Fruit fly (Drosophila melanogaster) whole organism, embryonic: Measurements from ENCODE around the gene CCDC53.

Source experiments
- Asciz ChIP-seq: fragments of 200-800 bp; sonication (Bioruptor generic); optimal IDR thresholded peaks from 2 replicates; lab custom pipeline; 2017; ENCODE audit warnings: missing biosample characterization, mild to moderate bottlenecking, missing genetic modification characterization, missing genetic modification reagents
- B-H2 ChIP-seq: fragments of 200-800 bp; sonication (Bioruptor generic); optimal IDR thresholded peaks from 2 replicates; lab custom pipeline; 2018; ENCODE audit warnings: missing biosample characterization, mild to moderate bottlenecking, missing genetic modification characterization
- Bdp1 ChIP-seq: fragments of 200-800 bp; sonication (Bioruptor generic); optimal IDR thresholded peaks from 3 replicates; lab custom pipeline; 2016; ENCODE audit warnings: missing biosample characterization, missing genetic modification characterization
- CG10366 ChIP-seq: fragments of 200-800 bp; sonication (Bioruptor generic); IDR thresholded peaks from 2 replicates; pipeline ENCODE4 v1.3.6; 2022; ENCODE audit warnings: missing biosample characterization, missing genetic modification characterization
- CG10462 ChIP-seq: fragments of 200-800 bp; sonication (Bioruptor generic); optimal IDR thresholded peaks from 2 replicates; lab custom pipeline; 2016; ENCODE audit warnings: missing biosample characterization, missing genetic modification characterization
- CG1233 ChIP-seq: fragments of 200-800 bp; sonication (Bioruptor generic); optimal IDR thresholded peaks from 4 replicates; lab custom pipeline; 2018; ENCODE audit warnings: missing biosample characterization, mild to moderate bottlenecking, missing genetic modification characterization
- CG12659 ChIP-seq: fragments of 200-800 bp; sonication (Bioruptor generic); optimal IDR thresholded peaks from 3 replicates; lab custom pipeline; 2017; ENCODE audit warnings: mild to moderate bottlenecking, missing biosample characterization, missing genetic modification reagents, missing genetic modification characterization
- CG14441 ChIP-seq: fragments of 200-800 bp; sonication (Bioruptor generic); IDR thresholded peaks from 2 replicates; pipeline ENCODE4 v1.3.6; 2022; ENCODE audit warnings: missing biosample characterization, missing genetic modification characterization
- CG16779 ChIP-seq: fragments of 200-800 bp; sonication (Bioruptor generic); IDR thresholded peaks from 2 replicates; pipeline ENCODE4 v1.3.6; 2022; ENCODE audit warnings: missing biosample characterization, missing genetic modification characterization
- CG18619 ChIP-seq: fragments of 200-800 bp; sonication (Bioruptor generic); optimal IDR thresholded peaks from 3 replicates; lab custom pipeline; 2017; ENCODE audit warnings: missing biosample characterization, mild to moderate bottlenecking, missing genetic modification characterization
- CG32532 ChIP-seq: fragments of 200-800 bp; sonication (Bioruptor generic); IDR thresholded peaks from 2 replicates; pipeline ENCODE4 v1.3.6; 2022; ENCODE audit warnings: missing biosample characterization, missing genetic modification characterization
- CG33213 ChIP-seq: fragments of 200-800 bp; sonication (Bioruptor generic); optimal IDR thresholded peaks from 3 replicates; lab custom pipeline; 2016; ENCODE audit warnings: missing biosample characterization, missing genetic modification characterization
- CG4424 ChIP-seq: fragments of 200-800 bp; sonication (Bioruptor generic); optimal IDR thresholded peaks from 3 replicates; lab custom pipeline; 2016; ENCODE audit warnings: missing biosample characterization, missing genetic modification characterization
- CG4730 ChIP-seq: fragments of 200-800 bp; sonication (Bioruptor generic); IDR thresholded peaks from 2 replicates; pipeline ENCODE4 v1.3.6; 2022; ENCODE audit warnings: missing biosample characterization, missing genetic modification characterization
- CG5245 ChIP-seq: fragments of 200-800 bp; sonication (Bioruptor generic); optimal IDR thresholded peaks from 3 replicates; lab custom pipeline; 2016; ENCODE audit warnings: missing biosample characterization, missing genetic modification characterization
- CG6175 ChIP-seq: fragments of 200-800 bp; sonication (Bioruptor generic); IDR thresholded peaks from 3 replicates; pipeline ENCODE4 v1.3.6; 2022; ENCODE audit warnings: missing biosample characterization, missing genetic modification characterization
- CG8281 ChIP-seq: fragments of 200-800 bp; sonication (Bioruptor generic); optimal IDR thresholded peaks from 2 replicates; lab custom pipeline; 2018; ENCODE audit warnings: missing biosample characterization, mild to moderate bottlenecking, missing genetic modification characterization, moderate library complexity
- CG9817 ChIP-seq: fragments of 200-800 bp; sonication (Bioruptor generic); optimal IDR thresholded peaks from 2 replicates; lab custom pipeline; 2018; ENCODE audit warnings: missing biosample characterization, mild to moderate bottlenecking, missing genetic modification characterization, moderate library complexity
- CG9876 ChIP-seq: fragments of 200-800 bp; sonication (Bioruptor generic); optimal IDR thresholded peaks from 2 replicates; lab custom pipeline; 2016; ENCODE audit warnings: missing biosample characterization, missing genetic modification characterization
- CTCF ChIP-seq: fragments of 200-800 bp; sonication (Bioruptor generic); optimal IDR thresholded peaks from 2 replicates; lab custom pipeline; 2017; ENCODE audit warnings: missing biosample characterization, mild to moderate bottlenecking, missing genetic modification characterization, moderate library complexity
- Camta ChIP-seq: fragments of 200-800 bp; sonication (Bioruptor generic); optimal IDR thresholded peaks from 2 replicates; lab custom pipeline; 2016; ENCODE audit warnings: missing biosample characterization, missing genetic modification characterization
- CkIIα-i1 ChIP-seq: fragments of 200-800 bp; sonication (Bioruptor generic); IDR thresholded peaks from 2 replicates; pipeline ENCODE4 v1.3.6; 2022; ENCODE audit warnings: missing biosample characterization, missing genetic modification characterization
- Drgx ChIP-seq: fragments of 200-800 bp; sonication (Bioruptor generic); IDR thresholded peaks from 2 replicates; pipeline ENCODE4 v1.3.6; 2022; ENCODE audit warnings: missing biosample characterization, missing genetic modification characterization
- Elba2 ChIP-seq: fragments of 200-800 bp; sonication (Bioruptor generic); optimal IDR thresholded peaks from 3 replicates; lab custom pipeline; 2016; ENCODE audit warnings: missing biosample characterization, missing genetic modification characterization
- Hmr ChIP-seq: fragments of 200-800 bp; sonication (Bioruptor generic); optimal IDR thresholded peaks from 3 replicates; lab custom pipeline; 2017; ENCODE audit warnings: mild to moderate bottlenecking, missing biosample characterization, missing genetic modification reagents, missing genetic modification characterization
- Kr ChIP-seq: fragments of 200-800 bp; sonication (Bioruptor generic); optimal IDR thresholded peaks from 2 replicates; lab custom pipeline; 2017; ENCODE audit warnings: missing biosample characterization, mild to moderate bottlenecking, missing genetic modification characterization
- Max ChIP-seq: fragments of 200-800 bp; sonication (Bioruptor generic); optimal IDR thresholded peaks from 2 replicates; lab custom pipeline; 2016; ENCODE audit warnings: missing biosample characterization, mild to moderate bottlenecking, missing genetic modification characterization
- Neu2 ChIP-seq: fragments of 200-800 bp; sonication (Bioruptor generic); optimal IDR thresholded peaks from 3 replicates; lab custom pipeline; 2016; ENCODE audit warnings: missing biosample characterization, missing genetic modification characterization, borderline replicate concordance
- Ssrp ChIP-seq: fragments of 200-800 bp; sonication (Bioruptor generic); optimal IDR thresholded peaks from 2 replicates; lab custom pipeline; 2018; ENCODE audit warnings: missing biosample characterization, mild to moderate bottlenecking, missing genetic modification characterization, moderate library complexity
- TFAM ChIP-seq: fragments of 200-800 bp; sonication (Bioruptor generic); optimal IDR thresholded peaks from 2 replicates; lab custom pipeline; 2017; ENCODE audit warnings: missing biosample characterization, missing genetic modification characterization, inconsistent platforms
- YL-1 ChIP-seq: fragments of 200-800 bp; sonication (Bioruptor generic); optimal IDR thresholded peaks from 3 replicates; lab custom pipeline; 2017; ENCODE audit warnings: missing biosample characterization, mild to moderate bottlenecking, missing genetic modification characterization
- az2 ChIP-seq: fragments of 200-800 bp; sonication (Bioruptor generic); optimal IDR thresholded peaks from 3 replicates; lab custom pipeline; 2016; ENCODE audit warnings: missing biosample characterization, missing genetic modification characterization
- bbx ChIP-seq: fragments of 200-800 bp; sonication (Bioruptor generic); IDR thresholded peaks from 2 replicates; pipeline ENCODE4 v1.3.6; 2022; ENCODE audit warnings: missing biosample characterization, missing genetic modification characterization; ENCODE audit not compliant: partially characterized antibody
- bcd ChIP-seq: fragments of 200-800 bp; sonication (Bioruptor generic); optimal IDR thresholded peaks from 2 replicates; lab custom pipeline; 2017; ENCODE audit warnings: missing biosample characterization, mild to moderate bottlenecking, missing genetic modification characterization
- caup ChIP-seq: fragments of 200-800 bp; sonication (Bioruptor generic); optimal IDR thresholded peaks from 3 replicates; lab custom pipeline; 2017; ENCODE audit warnings: missing biosample characterization, mild to moderate bottlenecking, missing genetic modification characterization, moderate library complexity; ENCODE audit not compliant: severe bottlenecking
- eve ChIP-seq, 2 experiments: fragments of >200 bp; optimal IDR thresholded peaks; 2 replicates each; lab custom pipeline; 2017; ENCODE audit warnings: missing biosample characterization in 2 of 2, missing genetic modification characterization in 2 of 2
- eyg ChIP-seq: fragments of 200-800 bp; sonication (Bioruptor generic); optimal IDR thresholded peaks from 3 replicates; lab custom pipeline; 2016; ENCODE audit warnings: missing biosample characterization, missing genetic modification characterization
- gsb ChIP-seq: fragments of 200-800 bp; sonication (Bioruptor generic); IDR thresholded peaks from 2 replicates; pipeline ENCODE4 v1.3.6; 2022; ENCODE audit warnings: missing biosample characterization, missing genetic modification characterization
- hkb ChIP-seq, 2 experiments: fragments of 200-800 bp in 1 of 2; fragments of >200 bp in 1 of 2; sonication (Bioruptor generic) in 1 of 2; IDR thresholded peaks in 1 of 2; optimal IDR thresholded peaks in 1 of 2; 2 replicates each; pipeline versions ENCODE4 v1.3.6 to Lab custom; 2017 to 2022; ENCODE audit warnings: missing biosample characterization in 1 of 2, missing genetic modification characterization in 1 of 2
- ken ChIP-seq: fragments of 200-800 bp; sonication (Bioruptor generic); IDR thresholded peaks from 3 replicates; pipeline ENCODE4 v1.3.6; 2022; ENCODE audit warnings: missing biosample characterization, missing genetic modification characterization
- klu ChIP-seq: fragments of 200-800 bp; sonication (Bioruptor generic); IDR thresholded peaks from 2 replicates; pipeline ENCODE4 v1.3.6; 2022; ENCODE audit warnings: missing biosample characterization, missing genetic modification characterization
- p53 ChIP-seq: fragments of 200-800 bp; sonication (Bioruptor generic); optimal IDR thresholded peaks from 2 replicates; lab custom pipeline; 2016; ENCODE audit warnings: missing biosample characterization, missing genetic modification characterization
- pita ChIP-seq: fragments of 200-800 bp; sonication (Bioruptor generic); optimal IDR thresholded peaks from 2 replicates; lab custom pipeline; 2017; ENCODE audit warnings: missing biosample characterization, mild to moderate bottlenecking, missing genetic modification characterization
- ro ChIP-seq: fragments of 200-800 bp; sonication (Bioruptor generic); IDR thresholded peaks from 2 replicates; pipeline ENCODE4 v1.3.6; 2022; ENCODE audit warnings: missing biosample characterization, missing genetic modification characterization
- scrt ChIP-seq: fragments of 200-800 bp; sonication (Bioruptor generic); optimal IDR thresholded peaks from 2 replicates; lab custom pipeline; 2018; ENCODE audit warnings: missing biosample characterization, mild to moderate bottlenecking, missing genetic modification characterization, moderate library complexity
- sens-2 ChIP-seq: fragments of 200-800 bp; sonication (Bioruptor generic); IDR thresholded peaks from 2 replicates; pipeline ENCODE4 v1.3.6; 2022; ENCODE audit warnings: missing biosample characterization, missing genetic modification characterization
- sim ChIP-seq: fragments of 200-800 bp; sonication (Bioruptor generic); IDR thresholded peaks from 2 replicates; pipeline ENCODE4 v1.3.6; 2022; ENCODE audit warnings: missing biosample characterization, missing genetic modification characterization
- sima ChIP-seq: fragments of 200-800 bp; sonication (Bioruptor generic); optimal IDR thresholded peaks from 2 replicates; lab custom pipeline; 2016; ENCODE audit warnings: missing biosample characterization, missing genetic modification characterization
- slou ChIP-seq: fragments of 200-800 bp; sonication (Bioruptor generic); optimal IDR thresholded peaks from 3 replicates; lab custom pipeline; 2016; ENCODE audit warnings: missing biosample characterization, missing genetic modification characterization
- stc ChIP-seq: fragments of 200-800 bp; sonication (Bioruptor generic); IDR thresholded peaks from 2 replicates; pipeline ENCODE4 v1.3.6; 2022; ENCODE audit warnings: missing biosample characterization, missing genetic modification characterization
- tll ChIP-seq, 2 experiments: fragments of 200-800 bp in 1 of 2; fragments of >200 bp in 1 of 2; sonication (Bioruptor generic) in 1 of 2; optimal IDR thresholded peaks; 2 replicates each; lab custom pipeline; 2017 to 2019; ENCODE audit warnings: missing biosample characterization in 2 of 2, missing genetic modification characterization in 2 of 2, mild to moderate bottlenecking in 1 of 2, moderate library complexity in 1 of 2
- tup ChIP-seq: fragments of 200-800 bp; sonication (Bioruptor generic); optimal IDR thresholded peaks from 2 replicates; lab custom pipeline; 2016; ENCODE audit warnings: missing biosample characterization, mild to moderate bottlenecking, missing genetic modification characterization, moderate library complexity

The CCDC53 gene

dm6 chr2L:8034734-8035133 lies 6.2 kb upstream of the CCDC53 start (continued):
- TF ChIP-seq Bdp1, result peak; percentile 6
- TF ChIP-seq CG9876, result no peak
- TF ChIP-seq CG9817 (tag; lab: Kevin White, UChicago), result peak; percentile 31
- TF ChIP-seq CG5245 (GFP tag; lab: Kevin White, UChicago), result peak; percentile 39
- peak; percentile 20 for TF ChIP-seq eyg (GFP tag; lab: Kevin White, UChicago)
- TF ChIP-seq Kr (GFP tag; lab: Kevin White, UChicago), result no peak
- TF ChIP-seq eve (GFP tag; optimal IDR thresholded peaks at IDR 0.05; lab: Kevin White, UChicago), result no peak
- no peak for TF ChIP-seq CG8281 (tag; lab: Kevin White, UChicago)
- TF ChIP-seq slou (GFP tag; lab: Kevin White, UChicago), result no peak
- peak; percentile 2 for TF ChIP-seq CG10462 (GFP tag; lab: Kevin White, UChicago)
- peak; percentile 63 for TF ChIP-seq Hmr (GFP tag; lab: Kevin White, UChicago)
- TF ChIP-seq sim, result no peak
- no peak for TF ChIP-seq Neu2 (GFP tag; lab: Kevin White, UChicago)
- no peak for TF ChIP-seq YL-1 (GFP tag; lab: Kevin White, UChicago)
- TF ChIP-seq stc (GFP tag; lab: Robert Waterston, UW), result peak; percentile 69; the same call in 1 of the 2 replicates
- TF ChIP-seq gsb, result no peak
- TF ChIP-seq sens-2 (GFP tag; lab: Robert Waterston, UW), result no peak
- TF ChIP-seq scrt (GFP tag; lab: Kevin White, UChicago), result peak; percentile 38
- TF ChIP-seq bcd (GFP tag; lab: Kevin White, UChicago), result peak; percentile 32
- TF ChIP-seq p53, result no peak
- peak; percentile 53 for TF ChIP-seq caup
- TF ChIP-seq bbx, result no peak
- TF ChIP-seq az2, result peak; percentile 51
- TF ChIP-seq CG18619 (GFP tag; lab: Kevin White, UChicago), result peak; percentile 23
- peak; percentile 48 for TF ChIP-seq Camta
- TF ChIP-seq CG33213 (GFP tag; lab: Kevin White, UChicago), result no peak
- TF ChIP-seq tll (GFP tag; optimal IDR thresholded peaks at IDR 0.05; lab: Kevin White, UChicago), result no peak
- TF ChIP-seq pita, result no peak
- TF ChIP-seq sima (GFP tag; lab: Kevin White, UChicago), result no peak
- TF ChIP-seq klu (GFP tag; lab: Robert Waterston, UW), result no peak; the same call in 1 of the 2 replicates
- peak; percentile 50 for TF ChIP-seq CG1233 (GFP tag; lab: Kevin White, UChicago)
- no peak for TF ChIP-seq CG16779 (GFP tag; lab: Robert Waterston, UW)
- no peak for TF ChIP-seq hkb (optimal IDR thresholded peaks at IDR 0.05; lab: Kevin White, UChicago)
- peak; percentile 86 for TF ChIP-seq hkb (GFP tag; IDR thresholded peaks at IDR 0.05; lab: Robert Waterston, UW)
- no peak for TF ChIP-seq CG6175 (GFP tag; lab: Robert Waterston, UW)
- TF ChIP-seq Elba2 (GFP tag; lab: Kevin White, UChicago), result no peak
- TF ChIP-seq Drgx (GFP tag; lab: Robert Waterston, UW), result peak; percentile 71
- peak; percentile 42 for TF ChIP-seq CG12659 (GFP tag; lab: Kevin White, UChicago)
- peak; percentile 59; the same call in 1 of the 2 replicates for TF ChIP-seq CG14441 (GFP tag; lab: Robert Waterston, UW)
- TF ChIP-seq CkIIα-i1 (GFP tag; lab: Robert Waterston, UW), result no peak
- peak; percentile 69 for TF ChIP-seq CG32532 (GFP tag; lab: Robert Waterston, UW)
- TF ChIP-seq TFAM (GFP tag; lab: Kevin White, UChicago), result no peak
- no peak for TF ChIP-seq tup (GFP tag; lab: Kevin White, UChicago)
- no peak for TF ChIP-seq ro
- TF ChIP-seq Max, result peak; percentile 24
- no peak for TF ChIP-seq ken (GFP tag; lab: Robert Waterston, UW)
- peak; percentile 55 for TF ChIP-seq Ssrp
- TF ChIP-seq Asciz (GFP tag; lab: Kevin White, UChicago), result peak; percentile 44
- TF ChIP-seq CG10366 (GFP tag; lab: Robert Waterston, UW), result peak; percentile 53; the same call in 1 of the 2 replicates
- TF ChIP-seq B-H2 (GFP tag; lab: Kevin White, UChicago), result no peak
- TF ChIP-seq CG4730, result 0 out of 2 replicates have a peak, but pooled peaks have one; percentile 7
- TF ChIP-seq CG4424 (GFP tag; lab: Kevin White, UChicago), result peak; percentile 12
- TF ChIP-seq CTCF, result no peak
